Worm (Caenorhabditis elegans): ENCODE results near the gene hmp-1.
A peak's percentile ranks its signal among the peaks of the same experiment; 100 is the strongest.

The hmp-1 gene

DNA sequence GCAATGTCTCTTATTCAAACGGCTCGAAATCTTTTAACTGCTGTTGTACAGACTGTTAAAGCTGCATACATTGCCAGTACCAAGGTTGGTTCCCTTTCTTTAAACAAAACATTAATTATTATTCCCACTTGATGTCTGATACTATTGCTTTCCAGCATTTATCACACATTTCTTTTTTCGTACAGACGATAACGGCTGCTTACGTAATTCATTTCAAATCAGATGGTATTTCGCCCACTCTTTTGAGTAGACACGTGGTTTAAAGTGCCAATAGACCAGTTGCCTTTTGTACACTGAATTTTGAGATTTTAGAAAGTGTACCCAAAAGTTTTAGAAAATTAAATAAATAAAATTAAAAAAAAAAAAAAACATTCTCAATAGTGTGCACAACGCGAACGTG is 3.7 kb downstream of the hmp-1 start:
- TF ChIP-seq pqm-1 (tag; optimal IDR thresholded peaks at IDR 0.05) (no peak), hlh-8 (tag; optimal IDR thresholded peaks at IDR 0.05) (no peak), syd-9 (tag; optimal IDR thresholded peaks at IDR 0.05) (no peak), F13H6.1 (tag; optimal IDR thresholded peaks at IDR 0.05) (no peak)

DNA sequence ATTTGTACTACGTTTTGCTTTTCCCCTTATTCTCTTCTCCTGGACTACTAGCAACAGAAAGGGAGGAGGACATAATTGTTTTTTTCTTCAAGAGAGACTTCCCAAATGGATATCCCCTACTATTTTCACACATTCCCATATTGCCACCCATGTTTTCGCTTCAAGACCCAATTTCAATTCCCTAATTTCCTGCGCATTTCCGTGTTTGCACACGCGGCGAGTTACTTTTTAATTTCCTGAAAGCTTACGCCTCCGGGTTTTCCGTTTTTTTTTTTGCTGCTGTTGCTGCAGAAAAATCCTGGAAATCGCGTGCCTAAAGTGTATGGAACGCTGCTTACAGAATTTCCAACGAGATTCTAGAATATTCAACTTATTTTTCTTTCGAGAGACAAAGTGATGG is 6.6 kb downstream of the hmp-1 start:
- TF ChIP-seq pax-1 (tag; optimal IDR thresholded peaks at IDR 0.05) = no peak
- TF ChIP-seq che-1 (tag; optimal IDR thresholded peaks at IDR 0.05) = peak; percentile 3
- TF ChIP-seq ceh-19 (GFP tag; optimal IDR thresholded peaks at IDR 0.05) = peak; percentile 29
- no peak for TF ChIP-seq hlh-8 (tag; optimal IDR thresholded peaks at IDR 0.05)
- TF ChIP-seq ceh-48 (tag; optimal IDR thresholded peaks at IDR 0.05) = no peak
- TF ChIP-seq K09A11.1 (tag; optimal IDR thresholded peaks at IDR 0.05; ENCODE audit: insufficient read depth) = no peak
- TF ChIP-seq sdc-2 (tag; optimal IDR thresholded peaks at IDR 0.05) = no peak
- no peak for TF ChIP-seq pqm-1 (tag; optimal IDR thresholded peaks at IDR 0.05)
- no peak for TF ChIP-seq lim-6 (tag; optimal IDR thresholded peaks at IDR 0.05)
- peak; percentile 34 for TF ChIP-seq tbx-2 (tag; optimal IDR thresholded peaks at IDR 0.05)
- TF ChIP-seq nhr-11 (tag; optimal IDR thresholded peaks at IDR 0.05) = no peak
- no peak for TF ChIP-seq ref-2 (tag; optimal IDR thresholded peaks at IDR 0.05)
- peak; percentile 6 for TF ChIP-seq ttx-3 (tag; optimal IDR thresholded peaks at IDR 0.05)
- TF ChIP-seq elt-4 (tag; optimal IDR thresholded peaks at IDR 0.05) = no peak
- TF ChIP-seq unc-42 (tag; optimal IDR thresholded peaks at IDR 0.05) = peak; percentile 21

DNA sequence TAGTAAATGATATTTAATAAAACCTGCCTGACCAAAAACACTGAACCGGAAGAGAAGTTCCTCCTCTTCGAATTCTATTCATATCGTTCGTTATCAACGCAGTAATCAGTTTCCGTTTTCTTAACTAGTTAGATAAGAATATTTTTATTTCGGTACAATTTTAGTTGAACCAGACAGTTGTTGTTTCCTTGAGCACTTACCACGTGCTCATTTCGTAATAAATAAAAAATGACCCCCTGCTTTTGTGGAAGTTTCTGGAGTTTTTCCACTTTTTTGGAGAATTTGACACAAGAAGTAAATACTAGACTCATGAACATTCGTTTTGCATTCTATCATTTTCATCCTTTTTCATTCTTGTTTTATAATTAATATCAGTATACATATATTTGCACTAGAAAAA is 8.1 kb downstream of the hmp-1 start:
- TF ChIP-seq ceh-30 (tag; optimal IDR thresholded peaks at IDR 0.05) = no peak
- peak; percentile 32 for TF ChIP-seq elt-2 (tag; optimal IDR thresholded peaks at IDR 0.05)

DNA sequence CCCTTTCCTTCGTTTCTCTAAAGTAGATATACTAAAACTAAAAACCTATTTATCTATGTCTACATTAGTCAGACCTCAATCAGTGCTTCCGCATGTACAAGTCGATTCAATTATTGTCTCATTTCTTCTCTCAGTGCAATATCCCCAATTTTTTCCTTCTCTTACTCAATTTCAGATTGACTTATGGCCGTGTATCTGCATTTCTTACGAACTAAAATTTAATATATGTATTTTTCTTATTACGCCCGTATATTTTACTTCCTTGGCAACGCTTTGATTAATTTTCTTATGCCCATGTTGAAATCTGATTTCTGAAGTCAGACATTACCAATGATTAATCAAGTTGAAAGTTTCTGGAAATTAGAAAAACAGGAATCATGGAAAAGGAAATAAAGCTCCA is 9.2 kb downstream of the hmp-1 start:
- TF ChIP-seq unc-42 (tag; optimal IDR thresholded peaks at IDR 0.05) (peak; percentile 93), ceh-14 (tag; optimal IDR thresholded peaks at IDR 0.05) (peak; percentile 98), pqm-1 (tag; optimal IDR thresholded peaks at IDR 0.05) (no peak)

DNA sequence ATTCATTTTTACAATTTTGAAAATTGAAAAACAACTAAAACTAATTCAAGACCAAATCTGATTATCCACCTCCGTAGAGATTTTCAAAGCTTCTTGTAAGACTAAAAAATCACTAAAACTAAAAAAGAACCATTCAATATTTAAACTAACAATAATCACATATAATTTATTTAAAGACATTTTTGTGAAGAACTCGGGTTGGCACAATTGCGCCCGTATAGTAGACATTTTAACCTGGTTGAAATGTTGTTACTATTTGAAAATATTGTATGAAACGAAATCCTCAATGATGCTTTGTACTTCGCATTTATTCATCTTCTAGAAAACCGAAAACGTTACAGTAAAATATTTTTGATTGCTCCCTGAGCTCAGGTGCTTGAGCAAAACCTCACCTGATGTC is 10.4 kb downstream of the hmp-1 start:
- TF ChIP-seq ceh-18 (tag; optimal IDR thresholded peaks at IDR 0.05) = no peak
- TF ChIP-seq ceh-30 (tag; optimal IDR thresholded peaks at IDR 0.05) = no peak
- no peak for TF ChIP-seq hlh-15 (tag; optimal IDR thresholded peaks at IDR 0.05)
- no peak for TF ChIP-seq madf-2 (tag; optimal IDR thresholded peaks at IDR 0.05)
- TF ChIP-seq ceh-31 (tag; optimal IDR thresholded peaks at IDR 0.05) = no peak
- no peak for TF ChIP-seq ztf-16 (tag; optimal IDR thresholded peaks at IDR 0.05)
- no peak for TF ChIP-seq ceh-45 (GFP tag; IDR thresholded peaks at IDR 0.05)
- TF ChIP-seq fkh-10 (GFP tag; optimal IDR thresholded peaks at IDR 0.05) = no peak
- TF ChIP-seq F13H6.1 (tag; optimal IDR thresholded peaks at IDR 0.05) = no peak
- TF ChIP-seq mec-3 (tag; optimal IDR thresholded peaks at IDR 0.05; ENCODE audit: borderline replicate concordance) = no peak
- TF ChIP-seq ceh-48 (tag; optimal IDR thresholded peaks at IDR 0.05) = no peak
- TF ChIP-seq gmeb-2 (tag; optimal IDR thresholded peaks at IDR 0.05) = no peak
- TF ChIP-seq eyg-1 (tag; optimal IDR thresholded peaks at IDR 0.05) = no peak
- no peak for TF ChIP-seq ceh-2 (tag; optimal IDR thresholded peaks at IDR 0.05)
- TF ChIP-seq pros-1 (tag; optimal IDR thresholded peaks at IDR 0.05) = no peak

DNA sequence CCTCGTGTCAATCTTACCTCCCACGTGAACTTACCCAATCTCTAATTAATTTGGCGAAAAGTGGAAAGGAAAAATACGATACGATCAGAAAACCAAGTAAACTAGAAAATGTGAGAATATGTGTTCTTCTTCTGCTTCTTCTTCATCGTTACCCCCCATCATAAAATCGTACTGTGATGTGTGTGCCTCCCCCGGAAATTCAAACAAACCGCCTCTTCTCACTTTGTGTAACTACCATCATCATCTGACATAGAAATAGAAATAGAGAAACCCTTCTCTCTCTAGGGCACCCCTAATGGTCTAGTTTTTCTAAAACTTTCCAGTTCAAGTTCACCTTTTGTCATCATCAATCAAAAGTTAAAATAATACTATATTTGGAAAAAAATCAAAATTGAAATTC is 12.1 kb downstream of the hmp-1 start:
- TF ChIP-seq pros-1 (tag; optimal IDR thresholded peaks at IDR 0.05) = no peak
- no peak for TF ChIP-seq syd-9 (tag; optimal IDR thresholded peaks at IDR 0.05)

DNA sequence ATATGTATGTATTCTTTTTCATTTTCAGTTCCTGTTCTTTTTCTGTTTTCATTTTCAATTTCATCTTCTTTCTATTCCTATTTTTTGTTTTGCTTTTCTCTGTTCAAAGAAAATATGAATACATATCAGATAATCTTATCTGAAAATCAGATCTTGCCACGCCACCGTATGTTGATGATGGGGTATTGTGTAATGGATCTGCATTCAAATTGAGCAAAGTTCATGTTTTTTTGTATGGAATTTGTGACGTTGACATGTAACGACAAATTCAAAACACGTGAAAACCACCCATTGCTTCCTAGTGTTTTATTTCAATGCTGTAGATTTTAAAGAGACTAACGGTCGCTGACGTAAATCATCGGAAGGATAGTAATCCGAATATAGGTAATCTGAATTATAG is 12.6 kb downstream of the hmp-1 start:
- TF ChIP-seq tbx-7 (tag; optimal IDR thresholded peaks at IDR 0.05) (no peak), ets-4 (tag; optimal IDR thresholded peaks at IDR 0.05) (no peak), ama-1 (optimal IDR thresholded peaks at IDR 0.05) (no peak), C38D4.7 (GFP tag; optimal IDR thresholded peaks at IDR 0.05) (no peak), pag-3 (tag; optimal IDR thresholded peaks at IDR 0.05; ENCODE audit: borderline replicate concordance) (no peak)

Data from whole organism, late embryonic.